Fruit fly (Drosophila melanogaster): ENCODE results near the gene CG3164.

DNA sequence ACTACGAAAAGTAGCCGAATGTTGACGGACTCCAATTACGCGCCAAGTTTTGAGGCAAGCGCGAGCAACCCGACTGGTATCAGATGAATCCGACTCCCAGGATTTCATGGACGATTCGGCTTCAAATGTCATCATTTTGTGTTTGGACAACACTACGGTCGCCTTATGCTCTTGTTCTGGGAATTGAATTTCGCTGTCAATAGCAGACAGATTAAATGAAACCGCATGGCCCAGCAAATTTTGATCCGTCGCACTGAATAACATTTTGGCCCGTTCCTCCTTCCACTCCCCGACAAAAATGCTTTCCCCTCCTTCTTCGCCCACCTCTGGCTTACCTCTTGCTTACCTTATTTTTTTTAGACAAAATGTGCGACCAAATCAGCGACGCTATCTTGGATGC is 20.5 kb downstream of the CG3164 start:
- TF ChIP-seq CG8478 (optimal IDR thresholded peaks at IDR 0.05) (no peak), CTCF (optimal IDR thresholded peaks at IDR 0.05) (no peak)

Data from S2 (cell line).